Fruit fly (Drosophila melanogaster): ENCODE results near the gene Bap60.

DNA sequence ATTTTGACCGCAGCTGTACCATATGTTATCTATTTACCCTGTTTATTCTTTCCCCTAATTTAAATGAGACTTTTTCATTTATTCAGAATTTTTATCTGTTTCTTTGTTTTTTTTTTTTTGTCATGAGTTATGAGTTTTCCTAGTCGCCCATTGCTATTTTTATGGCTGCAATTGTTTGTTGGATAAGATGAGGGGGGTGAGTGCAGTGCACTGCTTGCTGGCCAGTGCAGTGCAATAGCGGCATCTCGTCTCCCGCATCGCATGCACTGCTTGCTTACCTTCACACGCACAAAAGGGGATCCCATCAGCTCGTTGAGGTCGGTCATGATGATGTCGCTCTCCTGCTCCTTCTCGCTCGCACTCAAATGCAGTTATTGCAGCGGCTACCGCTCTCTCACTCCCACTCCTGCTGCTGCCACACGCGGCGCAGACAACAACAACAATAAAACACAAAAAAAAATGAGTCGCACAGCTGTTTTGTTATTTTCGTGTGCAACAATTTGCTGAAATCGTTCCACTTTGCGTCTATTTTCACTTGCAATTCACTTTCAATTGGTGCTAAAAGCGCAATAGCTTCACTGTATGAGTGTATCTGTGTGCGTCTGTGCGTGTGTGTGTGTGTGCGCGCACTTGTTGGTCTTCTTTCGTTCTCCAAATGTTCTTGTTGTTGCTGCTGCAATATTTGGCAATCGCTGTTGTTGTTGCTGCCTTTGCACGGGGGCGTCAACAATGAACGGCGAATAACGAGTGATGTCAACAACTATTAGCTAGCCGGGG lies 31.1 kb downstream of the Bap60 start:
- TF ChIP-seq insv (optimal IDR thresholded peaks at IDR 0.05) (no peak), h (optimal IDR thresholded peaks at IDR 0.05) (no peak), ttk (optimal IDR thresholded peaks at IDR 0.05) (no peak), Myc (optimal IDR thresholded peaks at IDR 0.05) (no peak)

All from Kc167 (cell line).